Worm (Caenorhabditis elegans) whole organism, dauer: Measurements from ENCODE around the gene F44D12.6.

ENCODE experiments used
- unc-62 ChIP-seq: sonication (generic microtip); optimal IDR thresholded peaks from 2 replicates; lab custom pipeline; 2017; ENCODE audit warnings: missing biosample characterization, missing genetic modification reagents, missing genetic modification characterization

The F44D12.6 gene

ce11 chrIV:10068266-10068665 is 35.1 kb downstream of the F44D12.6 start:
- no peak for TF ChIP-seq unc-62 (GFP tag; lab: Kevin White, UChicago)

- no peak for TF ChIP-seq unc-62 (GFP tag; lab: Kevin White, UChicago)
These were observed 39.4 kb downstream of the F44D12.6 start, which contains the start of gene W01B6.3 for ce11 chrIV:10072527-10072926. W01B6.3 (minus strand) TSS chrIV:10072627.

ce11 chrIV:10075034-10075510 is 41.9 kb downstream of the F44D12.6 start, which contains the start of the genes ttbk-4 and W01B6.4:
ttbk-4 (minus strand) TSS chrIV:10075134.
W01B6.4 (plus strand) TSS chrIV:10075460.
- TF ChIP-seq unc-62 (GFP tag; lab: Kevin White, UChicago): no peak

- TF ChIP-seq unc-62 (GFP tag; lab: Kevin White, UChicago): no peak
These were observed 42.7 kb downstream of the F44D12.6 start, which contains the start of gene W01B6.5 for ce11 chrIV:10075899-10076298. W01B6.5 (plus strand) TSS chrIV:10076199.

ce11 chrIV:10078003-10078402 is 44.9 kb downstream of the F44D12.6 start:
- no peak for TF ChIP-seq unc-62 (GFP tag; lab: Kevin White, UChicago)

ce11 chrIV:10080816-10081215 is 47.7 kb downstream of the F44D12.6 start, which contains the start of gene W01B6.6:
W01B6.6 (plus strand) TSS chrIV:10081116.
- no peak for TF ChIP-seq unc-62 (GFP tag; lab: Kevin White, UChicago)
